Worm (Caenorhabditis elegans) whole organism, L1 larva: Measurements from ENCODE around the gene C14B1.12.

Experiments
- C34B4.2 ChIP-seq: sonication (generic microtip); optimal IDR thresholded peaks from 2 replicates; lab custom pipeline; 2017; ENCODE audit warnings: mild to moderate bottlenecking, missing genetic modification characterization, missing compliant biosample characterization
- Y116A8C.19 ChIP-seq: sonication (generic microtip); optimal IDR thresholded peaks from 2 replicates; lab custom pipeline; 2016; ENCODE audit warnings: missing compliant biosample characterization, missing genetic modification characterization, borderline replicate concordance
- aha-1 ChIP-seq: fragments of 150-350 bp; optimal IDR thresholded peaks from 2 replicates; lab custom pipeline; 2014; ENCODE audit warnings: missing biosample characterization, missing genetic modification characterization
- aly-2 ChIP-seq: fragments of 150-350 bp; optimal IDR thresholded peaks from 2 replicates; lab custom pipeline; 2014; ENCODE audit warnings: missing biosample characterization, missing genetic modification characterization
- ama-1 ChIP-seq: fragments of 150-350 bp; optimal IDR thresholded peaks from 2 replicates; lab custom pipeline; 2014
- ceh-63 ChIP-seq: fragments of 200-800 bp; sonication (Bioruptor generic); optimal IDR thresholded peaks from 2 replicates; lab custom pipeline; 2018; ENCODE audit warnings: mild to moderate bottlenecking, missing genetic modification characterization, missing compliant biosample characterization
- ceh-8 ChIP-seq: fragments of 200-800 bp; sonication (Bioruptor generic); optimal IDR thresholded peaks from 2 replicates; lab custom pipeline; 2018; ENCODE audit warnings: mild to moderate bottlenecking, missing genetic modification characterization, moderate library complexity, missing compliant biosample characterization
- ceh-82 ChIP-seq, 3 experiments: fragments of 150-350 bp in 1 of 3; sonication (generic microtip) in 2 of 3; optimal IDR thresholded peaks; 2 replicates each; lab custom pipeline; 2014 to 2017; ENCODE audit warnings: missing biosample characterization in 3 of 3, missing genetic modification characterization in 3 of 3
- ceh-88 ChIP-seq: fragments of 200-800 bp; sonication (Bioruptor generic); IDR thresholded peaks from 2 replicates; pipeline ENCODE4 v1.3.6; 2022; ENCODE audit warnings: missing genetic modification characterization, missing compliant biosample characterization
- ces-1 ChIP-seq: fragments of 150-350 bp; optimal IDR thresholded peaks from 2 replicates; lab custom pipeline; 2014; ENCODE audit warnings: missing biosample characterization, missing genetic modification reagents, missing genetic modification characterization
- dpl-1 ChIP-seq, 3 experiments: fragments of 150-350 bp in 2 of 3; sonication (generic microtip) in 1 of 3; optimal IDR thresholded peaks; 2 replicates each; lab custom pipeline; 2014 to 2017; ENCODE audit warnings: missing biosample characterization in 3 of 3, missing genetic modification characterization in 3 of 3, missing genetic modification reagents in 3 of 3
- dsc-1 ChIP-seq: sonication (generic microtip); optimal IDR thresholded peaks from 2 replicates; lab custom pipeline; 2016; ENCODE audit warnings: mild to moderate bottlenecking, missing genetic modification characterization, missing compliant biosample characterization
- efl-1 ChIP-seq, 4 experiments: fragments of 150-350 bp; optimal IDR thresholded peaks in 3 of 4; peaks in 1 of 4; 1 replicate in 1 of 4; 2 replicates in 3 of 4; lab custom pipeline; 2014; ENCODE audit warnings: missing biosample characterization in 2 of 4, missing genetic modification characterization in 2 of 4, missing genetic modification reagents in 2 of 4
- elt-2 ChIP-seq: sonication (generic microtip); optimal IDR thresholded peaks from 2 replicates; lab custom pipeline; 2016; ENCODE audit warnings: missing genetic modification characterization, mild to moderate bottlenecking, inconsistent platforms, missing compliant biosample characterization, missing genetic modification reagents
- elt-3 ChIP-seq, 6 experiments: fragments of 150-350 bp in 1 of 6; sonication (generic microtip); optimal IDR thresholded peaks; 2 replicates each; lab custom pipeline; 2017 to 2018; ENCODE audit warnings: missing biosample characterization in 6 of 6, missing genetic modification characterization in 6 of 6, inconsistent platforms in 1 of 6
- fos-1 ChIP-seq: fragments of 150-350 bp; optimal IDR thresholded peaks from 2 replicates; lab custom pipeline; 2014; ENCODE audit warnings: missing biosample characterization, missing genetic modification characterization
- grh-1 ChIP-seq: fragments of 200-800 bp; sonication (Bioruptor generic); IDR thresholded peaks from 2 replicates; pipeline ENCODE4 v1.3.6; 2022; ENCODE audit warnings: missing genetic modification reagents, missing genetic modification characterization, missing compliant biosample characterization
- hpl-2 ChIP-seq: fragments of 150-350 bp; optimal IDR thresholded peaks from 2 replicates; lab custom pipeline; 2014; ENCODE audit warnings: missing biosample characterization, missing genetic modification reagents, missing genetic modification characterization
- irx-1 ChIP-seq: sonication (generic microtip); optimal IDR thresholded peaks from 2 replicates; lab custom pipeline; 2016; ENCODE audit warnings: missing genetic modification characterization, missing compliant biosample characterization
- jun-1 ChIP-seq: fragments of 150-350 bp; optimal IDR thresholded peaks from 2 replicates; lab custom pipeline; 2014; ENCODE audit warnings: missing biosample characterization, missing genetic modification reagents, missing genetic modification characterization
- lin-13 ChIP-seq: fragments of 150-350 bp; optimal IDR thresholded peaks from 2 replicates; lab custom pipeline; 2014; ENCODE audit warnings: missing biosample characterization, missing genetic modification reagents, missing genetic modification characterization
- lin-14 ChIP-seq: fragments of 200-800 bp; sonication (Bioruptor generic); optimal IDR thresholded peaks from 2 replicates; lab custom pipeline; 2018; ENCODE audit warnings: mild to moderate bottlenecking, missing genetic modification characterization, moderate library complexity, missing compliant biosample characterization
- lin-35 ChIP-seq, 2 experiments: fragments of 150-350 bp; optimal IDR thresholded peaks; 2 replicates each; lab custom pipeline; 2014; ENCODE audit warnings: missing biosample characterization in 2 of 2, missing genetic modification characterization in 2 of 2, missing genetic modification reagents in 2 of 2
- lir-3 ChIP-seq: sonication (generic microtip); optimal IDR thresholded peaks from 2 replicates; lab custom pipeline; 2016; ENCODE audit warnings: mild to moderate bottlenecking, missing genetic modification characterization, moderate library complexity, missing compliant biosample characterization; ENCODE audit not compliant: poor library complexity
- lsy-2 ChIP-seq, 2 experiments: fragments of 150-350 bp; optimal IDR thresholded peaks; 2 replicates each; lab custom pipeline; 2014; ENCODE audit warnings: missing biosample characterization in 2 of 2, missing genetic modification characterization in 2 of 2
- mdl-1 ChIP-seq, 2 experiments: fragments of 150-350 bp; optimal IDR thresholded peaks; 2 replicates each; lab custom pipeline; 2014 to 2017; ENCODE audit warnings: missing biosample characterization in 2 of 2, missing genetic modification characterization in 2 of 2, inconsistent platforms in 1 of 2
- mef-2 ChIP-seq: fragments of 150-350 bp; optimal IDR thresholded peaks from 2 replicates; lab custom pipeline; 2014; ENCODE audit warnings: missing biosample characterization, missing genetic modification characterization
- mep-1 ChIP-seq: fragments of 150-350 bp; optimal IDR thresholded peaks from 2 replicates; lab custom pipeline; 2014; ENCODE audit warnings: missing biosample characterization, missing genetic modification characterization
- nhr-19 ChIP-seq: fragments of 200-800 bp; sonication (Bioruptor generic); conservative IDR thresholded peaks from 2 replicates; pipeline ENCODE4 v1.3.6; 2022; ENCODE audit warnings: missing genetic modification characterization, missing compliant biosample characterization
- nhr-20 ChIP-seq: sonication (generic microtip); optimal IDR thresholded peaks from 2 replicates; lab custom pipeline; 2016; ENCODE audit warnings: mild to moderate bottlenecking, missing genetic modification characterization, missing compliant biosample characterization
- nhr-47 ChIP-seq: sonication (generic microtip); optimal IDR thresholded peaks from 2 replicates; lab custom pipeline; 2016; ENCODE audit warnings: mild to moderate bottlenecking, missing genetic modification characterization, moderate library complexity, missing compliant biosample characterization
- nhr-71 ChIP-seq: sonication (generic microtip); optimal IDR thresholded peaks from 2 replicates; lab custom pipeline; 2016; ENCODE audit warnings: mild to moderate bottlenecking, missing genetic modification characterization, moderate library complexity, missing compliant biosample characterization
- nhr-85 ChIP-seq: sonication (generic microtip); peaks from one replicate; lab custom pipeline; 2016; ENCODE audit warnings: missing genetic modification characterization, inconsistent platforms, missing compliant biosample characterization
- pax-3 ChIP-seq: fragments of 200-800 bp; sonication (Bioruptor generic); optimal IDR thresholded peaks from 2 replicates; lab custom pipeline; 2018; ENCODE audit warnings: mild to moderate bottlenecking, missing genetic modification characterization, moderate library complexity, missing compliant biosample characterization
- pqm-1 ChIP-seq: sonication (generic microtip); optimal IDR thresholded peaks from 3 replicates; lab custom pipeline; 2017; ENCODE audit warnings: missing biosample characterization, missing genetic modification characterization
- rnt-1 ChIP-seq: sonication (generic microtip); optimal IDR thresholded peaks from 2 replicates; lab custom pipeline; 2016; ENCODE audit warnings: mild to moderate bottlenecking, missing genetic modification characterization, moderate library complexity, missing compliant biosample characterization
- skn-1 ChIP-seq: fragments of 150-350 bp; optimal IDR thresholded peaks from 2 replicates; lab custom pipeline; 2014; ENCODE audit warnings: missing biosample characterization, missing genetic modification characterization
- snu-23 ChIP-seq: sonication (generic microtip); optimal IDR thresholded peaks from 2 replicates; lab custom pipeline; 2016; ENCODE audit warnings: missing genetic modification characterization, missing compliant biosample characterization
- sox-4 ChIP-seq: sonication (generic microtip); optimal IDR thresholded peaks from 2 replicates; lab custom pipeline; 2016; ENCODE audit warnings: missing genetic modification characterization, missing compliant biosample characterization
- sup-37 ChIP-seq: fragments of 200-800 bp; sonication (Bioruptor generic); optimal IDR thresholded peaks from 2 replicates; lab custom pipeline; 2018; ENCODE audit warnings: mild to moderate bottlenecking, missing genetic modification characterization, missing compliant biosample characterization
- tlp-1 ChIP-seq: fragments of 150-350 bp; optimal IDR thresholded peaks from 2 replicates; lab custom pipeline; 2014; ENCODE audit warnings: missing biosample characterization, missing genetic modification characterization
- unc-30 ChIP-seq: sonication (generic microtip); optimal IDR thresholded peaks from 2 replicates; lab custom pipeline; 2017; ENCODE audit warnings: missing biosample characterization, missing genetic modification characterization
- unc-86 ChIP-seq: sonication (generic microtip); optimal IDR thresholded peaks from 2 replicates; lab custom pipeline; 2016; ENCODE audit warnings: missing genetic modification characterization, missing compliant biosample characterization
- vab-15 ChIP-seq: sonication (generic microtip); optimal IDR thresholded peaks from 2 replicates; lab custom pipeline; 2017; ENCODE audit warnings: missing genotype, mild to moderate bottlenecking, missing genetic modification characterization, missing compliant biosample characterization
- xbp-1 ChIP-seq: sonication (generic microtip); optimal IDR thresholded peaks from 2 replicates; lab custom pipeline; 2016; ENCODE audit warnings: missing genetic modification characterization, missing compliant biosample characterization
- zag-1 ChIP-seq: fragments of 150-350 bp; optimal IDR thresholded peaks from 2 replicates; lab custom pipeline; 2014; ENCODE audit warnings: missing biosample characterization, missing genetic modification characterization
- zip-4 ChIP-seq: fragments of 200-800 bp; sonication (Bioruptor generic); optimal IDR thresholded peaks from 2 replicates; lab custom pipeline; 2018; ENCODE audit warnings: mild to moderate bottlenecking, missing genetic modification characterization, moderate library complexity, missing compliant biosample characterization
- ztf-4 ChIP-seq: fragments of 150-350 bp; optimal IDR thresholded peaks from 2 replicates; lab custom pipeline; 2014; ENCODE audit warnings: missing biosample characterization, missing genetic modification characterization

Gene C14B1.12

ce11 chrIII:3703397-3703796, 21.4 kb downstream of the C14B1.12 start, which contains the start of gene C14B1.3:
Gene C14B1.3 (plus strand): TSS chrIII:3703564.
- TF ChIP-seq lin-35 (GFP tag; optimal IDR thresholded peaks at IDR 0.05; lab: Kevin White, UChicago) = peak; percentile 15 to 56
- peak; percentile 17 for TF ChIP-seq jun-1 (tag; lab: Kevin White, UChicago)
- TF ChIP-seq dpl-1 (GFP tag; optimal IDR thresholded peaks at IDR 0.05; lab: Kevin White, UChicago) = peak in 1 of 3 experiments; percentile 28
- TF ChIP-seq unc-86 = no peak
- no peak for TF ChIP-seq vab-15 (tag; lab: Kevin White, UChicago)
- peak in 1 of 6 experiments; percentile 21 for TF ChIP-seq elt-3 (tag; optimal IDR thresholded peaks at IDR 0.05; lab: Kevin White, UChicago)
- TF ChIP-seq nhr-71 (tag; lab: Kevin White, UChicago) = peak; percentile 39
- peak in 1 of 2 experiments; percentile 29 for TF ChIP-seq mdl-1 (tag; optimal IDR thresholded peaks at IDR 0.05; lab: Kevin White, UChicago)
- TF ChIP-seq dsc-1 (tag; lab: Kevin White, UChicago) = no peak
- TF ChIP-seq nhr-19 (GFP tag; lab: Robert Waterston, UW) = no peak
- no peak for TF ChIP-seq grh-1 (GFP tag; lab: Robert Waterston, UW)
- TF ChIP-seq zip-4 = peak; percentile 30
- no peak for TF ChIP-seq nhr-85 (tag; lab: Kevin White, UChicago)
- TF ChIP-seq snu-23 (GFP tag; lab: Kevin White, UChicago) = peak; percentile 4
- peak; percentile 87 for TF ChIP-seq skn-1 (tag; lab: Kevin White, UChicago)
- TF ChIP-seq unc-30 = no peak
- TF ChIP-seq lsy-2 (tag; optimal IDR thresholded peaks at IDR 0.05; lab: Kevin White, UChicago) = peak; percentile 28 to 32
- TF ChIP-seq efl-1 (optimal IDR thresholded peaks at IDR 0.05; lab: Kevin White, UChicago) = no peak
- peak; percentile 10 to 91 for TF ChIP-seq efl-1 (GFP tag; optimal IDR thresholded peaks at IDR 0.05 in 1 of 2; lab: Kevin White, UChicago)
- peak; percentile 3 for TF ChIP-seq mep-1 (tag; lab: Kevin White, UChicago)
- no peak for TF ChIP-seq sox-4 (tag; lab: Kevin White, UChicago)
- peak; percentile 66 for TF ChIP-seq lin-14 (GFP tag; lab: Kevin White, UChicago)
- peak; percentile 1 for TF ChIP-seq xbp-1 (tag; lab: Kevin White, UChicago)
- no peak for TF ChIP-seq ceh-8
- TF ChIP-seq ceh-82 (tag; optimal IDR thresholded peaks at IDR 0.05; lab: Kevin White, UChicago) = peak in 2 of 3 experiments; percentile 6 to 31

- TF ChIP-seq pax-3 (no peak), mef-2 (no peak), nhr-20 (tag; lab: Kevin White, UChicago) (no peak), lin-35 (GFP tag; optimal IDR thresholded peaks at IDR 0.05; lab: Kevin White, UChicago) (peak; percentile 17 to 31), lin-13 (GFP tag; lab: Kevin White, UChicago) (no peak), aly-2 (no peak), zag-1 (tag; lab: Kevin White, UChicago) (no peak), efl-1 (optimal IDR thresholded peaks at IDR 0.05; lab: Kevin White, UChicago) (peak; percentile 2 to 31), efl-1 (GFP tag; optimal IDR thresholded peaks at IDR 0.05 in 1 of 2; lab: Kevin White, UChicago) (peak in 1 of 2 experiments; percentile 33), ztf-4 (no peak), sup-37 (no peak), lir-3 (tag; lab: Kevin White, UChicago) (no peak), elt-2 (tag; lab: Kevin White, UChicago) (no peak), hpl-2 (GFP tag; lab: Kevin White, UChicago) (no peak), ceh-63 (no peak), C34B4.2 (tag; lab: Kevin White, UChicago) (no peak), unc-30 (no peak), ceh-88 (GFP tag; lab: Robert Waterston, UW) (no peak), zip-4 (no peak), ama-1 (lab: Kevin White, UChicago) (no peak), ces-1 (GFP tag; lab: Kevin White, UChicago) (no peak), tlp-1 (tag; lab: Kevin White, UChicago) (no peak), rnt-1 (peak; percentile 9), fos-1 (no peak), skn-1 (tag; lab: Kevin White, UChicago) (no peak), Y116A8C.19 (tag; lab: Kevin White, UChicago) (no peak), irx-1 (tag; lab: Kevin White, UChicago) (no peak), nhr-71 (tag; lab: Kevin White, UChicago) (peak; percentile 55), pqm-1 (no peak), nhr-47 (tag; lab: Kevin White, UChicago) (no peak), unc-86 (no peak), aha-1 (tag; lab: Kevin White, UChicago) (no peak)
Measured at ce11 chrIII:3701411-3702310, 23.1 kb downstream of the C14B1.12 start, which contains the start of the genes pdi-1 and C14B1.2. Gene pdi-1 (minus strand): TSS chrIII:3701461. Gene C14B1.2 (plus strand): TSS chrIII:3702260.
